Fruit fly (Drosophila melanogaster): ENCODE data around the gene CG31286.

Gene CG31286

DNA sequence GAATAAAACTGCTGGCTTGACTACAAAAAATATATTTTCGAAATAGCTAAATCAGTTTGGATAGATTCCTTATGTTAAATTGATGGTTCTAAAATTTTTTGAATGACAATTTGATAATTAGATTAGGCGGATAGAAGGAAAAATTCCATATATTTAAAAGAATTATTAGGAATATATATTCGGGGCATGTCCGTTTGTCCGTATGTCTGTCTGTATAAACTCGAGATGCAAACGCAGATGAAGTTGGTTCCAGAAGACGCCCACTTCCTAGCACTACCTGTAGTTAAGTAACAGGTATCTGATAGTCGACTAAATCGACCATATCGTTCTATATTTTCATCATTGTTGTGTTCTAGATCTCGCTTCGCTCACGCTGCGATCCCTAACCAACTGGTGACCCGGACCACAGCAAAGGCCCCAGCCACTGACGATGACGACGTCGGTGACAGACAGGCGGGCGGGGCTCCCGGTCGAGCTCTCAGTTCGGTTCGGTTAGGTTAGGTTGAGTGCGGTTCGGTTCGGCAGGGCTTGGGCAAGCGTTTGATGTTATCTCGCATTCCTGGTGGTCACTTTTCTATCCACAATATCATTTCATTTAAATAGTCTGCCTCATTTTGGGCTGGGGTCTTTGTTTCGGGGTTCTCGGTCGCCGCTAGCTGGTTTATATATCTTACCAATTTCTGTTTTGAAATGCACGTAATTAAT lies 31.4 kb downstream of the CG31286 start:
- peak; percentile 21 for TF ChIP-seq gem (tag; optimal IDR thresholded peaks at IDR 0.05)
- TF ChIP-seq Hsf (GFP tag; optimal IDR thresholded peaks at IDR 0.05) = no peak
- no peak for TF ChIP-seq lilli (GFP tag; optimal IDR thresholded peaks at IDR 0.05)
- TF ChIP-seq pita (GFP tag; optimal IDR thresholded peaks at IDR 0.05) = no peak
- no peak for TF ChIP-seq Sin3A (optimal IDR thresholded peaks at IDR 0.05)
- no peak for TF ChIP-seq NC2α (GFP tag; optimal IDR thresholded peaks at IDR 0.05)
- TF ChIP-seq CG32532 (GFP tag; IDR thresholded peaks at IDR 0.05) = no peak
- TF ChIP-seq cato (GFP tag; optimal IDR thresholded peaks at IDR 0.05; ENCODE audit: borderline replicate concordance) = no peak
- no peak for TF ChIP-seq Usf (GFP tag; optimal IDR thresholded peaks at IDR 0.05)
- peak; percentile 80 for TF ChIP-seq bigmax (GFP tag; optimal IDR thresholded peaks at IDR 0.05)
- TF ChIP-seq CG31441 (GFP tag; IDR thresholded peaks at IDR 0.05) = 0 out of 2 replicates have a peak, but pooled peaks have one; percentile 20
- TF ChIP-seq ttk (GFP tag; IDR thresholded peaks at IDR 0.05) = no peak
- TF ChIP-seq CG32772 (GFP tag; IDR thresholded peaks at IDR 0.05) = no peak
- no peak for TF ChIP-seq Nf-YA (GFP tag; IDR thresholded peaks at IDR 0.05)
- TF ChIP-seq Nf-YB (GFP tag; optimal IDR thresholded peaks at IDR 0.05) = no peak
- TF ChIP-seq unc-4 (GFP tag; IDR thresholded peaks at IDR 0.05; ENCODE audit: partially characterized antibody) = 0 out of 2 replicates have a peak, but pooled peaks have one; percentile 26
- no peak for TF ChIP-seq D (optimal IDR thresholded peaks at IDR 0.05)
- TF ChIP-seq D (GFP tag; optimal IDR thresholded peaks at IDR 0.05) = peak; percentile 43
- TF ChIP-seq bab2 (GFP tag; optimal IDR thresholded peaks at IDR 0.05) = no peak
- TF ChIP-seq Ssrp (tag; optimal IDR thresholded peaks at IDR 0.05) = no peak
- peak; percentile 16 for TF ChIP-seq phol (tag; optimal IDR thresholded peaks at IDR 0.05)
- TF ChIP-seq CG16815 (GFP tag; optimal IDR thresholded peaks at IDR 0.05) = peak; percentile 4
- TF ChIP-seq CG14710 (tag; optimal IDR thresholded peaks at IDR 0.05) = peak; percentile 28
- TF ChIP-seq Abd-B (GFP tag; optimal IDR thresholded peaks at IDR 0.05) = no peak
- TF ChIP-seq nom (GFP tag; optimal IDR thresholded peaks at IDR 0.05) = no peak
- no peak for TF ChIP-seq dpn (GFP tag; optimal IDR thresholded peaks at IDR 0.05)
- TF ChIP-seq Xbp1 (GFP tag; optimal IDR thresholded peaks at IDR 0.05) = no peak
- TF ChIP-seq vnd (GFP tag; IDR thresholded peaks at IDR 0.05; ENCODE audit: partially characterized antibody) = 0 out of 3 replicates have a peak, but pooled peaks have one; percentile 51
- peak; percentile 18 for TF ChIP-seq CG15696 (tag; optimal IDR thresholded peaks at IDR 0.05)
- TF ChIP-seq fu2 (GFP tag; optimal IDR thresholded peaks at IDR 0.05) = no peak
- peak; percentile 31; the same call in 1 of the 3 replicates for TF ChIP-seq Opbp (GFP tag; IDR thresholded peaks at IDR 0.05; ENCODE audit: partially characterized antibody)
- no peak for TF ChIP-seq Atf3 (GFP tag; optimal IDR thresholded peaks at IDR 0.05)
- peak; percentile 59; the same call in 2 of the 3 replicates for TF ChIP-seq CG7963 (GFP tag; IDR thresholded peaks at IDR 0.05; ENCODE audit: partially characterized antibody)
- no peak for TF ChIP-seq abd-A (tag; optimal IDR thresholded peaks at IDR 0.05)
- TF ChIP-seq inv (GFP tag; IDR thresholded peaks at IDR 0.05; ENCODE audit: partially characterized antibody) = peak; percentile 47; the same call in 1 of the 2 replicates
- TF ChIP-seq luna (GFP tag; optimal IDR thresholded peaks at IDR 0.05) = no peak
- TF ChIP-seq CG17612 (GFP tag; IDR thresholded peaks at IDR 0.05) = no peak
- TF ChIP-seq CG9727 (GFP tag; optimal IDR thresholded peaks at IDR 0.05) = peak; percentile 30
- TF ChIP-seq gsb-n (tag; optimal IDR thresholded peaks at IDR 0.05) = no peak
- TF ChIP-seq CG10321 (GFP tag; IDR thresholded peaks at IDR 0.05) = no peak
- TF ChIP-seq Deaf1 (tag; optimal IDR thresholded peaks at IDR 0.05) = peak; percentile 25
- TF ChIP-seq CG7556 (GFP tag; optimal IDR thresholded peaks at IDR 0.05) = peak; percentile 49
- TF ChIP-seq CG2129 (GFP tag; IDR thresholded peaks at IDR 0.05; ENCODE audit: partially characterized antibody) = peak; percentile 38; the same call in 1 of the 2 replicates
- TF ChIP-seq insv (GFP tag; optimal IDR thresholded peaks at IDR 0.05) = no peak
- peak; percentile 15 for TF ChIP-seq CoRest (tag; optimal IDR thresholded peaks at IDR 0.05)
- TF ChIP-seq kni (GFP tag; optimal IDR thresholded peaks at IDR 0.05) = peak; percentile 75
- TF ChIP-seq Rx (GFP tag; IDR thresholded peaks at IDR 0.05) = no peak
- no peak for TF ChIP-seq CG2202 (tag; optimal IDR thresholded peaks at IDR 0.05)
- no peak for TF ChIP-seq CG8281 (tag; optimal IDR thresholded peaks at IDR 0.05)

Measured in whole organism, embryonic.